Worm (Caenorhabditis elegans): Measurements from ENCODE around the gene fip-5.

ce11 chrX:10321401-10321800 lies 18.9 kb downstream of the fip-5 start:
- TF ChIP-seq pha-4 (tag; optimal IDR thresholded peaks at IDR 0.05) (no peak), unc-62 (GFP tag; optimal IDR thresholded peaks at IDR 0.05) (no peak), tbx-2 (tag; optimal IDR thresholded peaks at IDR 0.05) (no peak), aly-2 (tag; optimal IDR thresholded peaks at IDR 0.05) (no peak), fos-1 (tag; optimal IDR thresholded peaks at IDR 0.05) (no peak), nhr-76 (tag; optimal IDR thresholded peaks at IDR 0.05) (no peak), nhr-23 (tag; optimal IDR thresholded peaks at IDR 0.05) (no peak), fkh-10 (GFP tag; optimal IDR thresholded peaks at IDR 0.05) (no peak)

Measured in whole organism, L3 larva.